Worm (Caenorhabditis elegans): ENCODE measurements around the gene exc-7.

DNA sequence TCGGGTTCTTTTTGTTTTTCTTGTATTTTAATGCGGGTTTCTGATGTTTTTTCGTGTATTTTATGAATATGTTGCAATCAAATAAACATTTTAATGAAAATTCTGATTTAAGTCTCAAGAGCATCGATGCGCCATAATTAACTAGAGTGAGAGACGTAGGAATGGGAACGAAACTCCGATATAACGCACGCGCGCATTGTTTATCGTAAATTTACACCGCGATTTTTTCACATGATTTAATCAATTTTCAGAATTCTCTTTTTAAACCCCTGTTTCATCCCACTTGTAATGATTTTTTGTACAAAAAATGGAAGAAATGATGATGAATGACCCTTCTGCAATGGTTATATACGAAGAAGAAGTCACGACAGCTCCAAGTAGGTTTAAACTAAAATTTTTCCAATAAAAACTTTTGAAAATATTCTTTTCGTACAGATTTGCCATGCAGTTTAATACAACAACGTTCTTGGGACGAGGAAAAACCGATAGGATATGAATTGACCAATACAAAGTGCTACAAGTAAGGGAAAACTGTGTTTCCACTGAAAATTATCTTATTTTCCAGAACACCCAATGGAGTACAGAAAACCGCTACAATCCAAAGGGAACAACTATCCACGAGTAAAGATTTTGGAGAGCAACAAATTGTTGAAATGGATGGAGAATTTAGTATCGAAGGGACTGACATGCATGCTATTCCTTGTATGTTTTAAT, 18.2 kb upstream of the exc-7 start, which contains the start of gene zfp-2:
- TF ChIP-seq T26A5.8 (tag; optimal IDR thresholded peaks at IDR 0.05) (no peak), hmg-1.2 (GFP tag; IDR thresholded peaks at IDR 0.05) (no peak), ceh-40 (GFP tag; IDR thresholded peaks at IDR 0.05) (no peak), attf-3 (GFP tag; conservative IDR thresholded peaks at IDR 0.05) (peak; percentile 90), athp-1 (tag; optimal IDR thresholded peaks at IDR 0.05) (no peak), repo-1 (tag; optimal IDR thresholded peaks at IDR 0.05) (no peak), ZK185.1 (tag; optimal IDR thresholded peaks at IDR 0.05; ENCODE audit: poor library complexity, severe bottlenecking) (no peak), ztf-26 (tag; optimal IDR thresholded peaks at IDR 0.05) (no peak), unc-62 (GFP tag; optimal IDR thresholded peaks at IDR 0.05) (no peak), dox-1 (GFP tag; IDR thresholded peaks at IDR 0.05) (no peak), tbp1 (GFP tag; optimal IDR thresholded peaks at IDR 0.05) (no peak), ets-4 (GFP tag; optimal IDR thresholded peaks at IDR 0.05) (no peak)
